Worm (Caenorhabditis elegans) whole organism, mixed stage, embryonic: ENCODE results near the gene pafo-1.
A peak's percentile ranks its signal among the peaks of the same experiment; 100 is the strongest.

Source experiments
- bed-3 ChIP-seq: fragments of 200-800 bp; sonication (Bioruptor generic); optimal IDR thresholded peaks from 3 replicates; lab custom pipeline; 2018; ENCODE audit warnings: mild to moderate bottlenecking, missing genetic modification characterization, moderate library complexity, missing compliant biosample characterization
- blmp-1 ChIP-seq: fragments of 150-350 bp; optimal IDR thresholded peaks from 2 replicates; lab custom pipeline; 2014; ENCODE audit warnings: missing biosample characterization, missing genetic modification characterization
- ceh-39 ChIP-seq: fragments of 150-350 bp; optimal IDR thresholded peaks from 2 replicates; lab custom pipeline; 2014; ENCODE audit warnings: missing biosample characterization, missing genetic modification characterization
- ceh-43 ChIP-seq: fragments of 200-800 bp; sonication (Bioruptor generic); optimal IDR thresholded peaks from 2 replicates; lab custom pipeline; 2018; ENCODE audit warnings: mild to moderate bottlenecking, missing genetic modification characterization, moderate library complexity, missing compliant biosample characterization
- ceh-83 ChIP-seq: fragments of 200-800 bp; sonication (Bioruptor generic); optimal IDR thresholded peaks from 2 replicates; lab custom pipeline; 2018; ENCODE audit warnings: mild to moderate bottlenecking, missing genetic modification characterization, missing compliant biosample characterization
- ces-1 ChIP-seq: fragments of 150-350 bp; optimal IDR thresholded peaks from 2 replicates; lab custom pipeline; 2014; ENCODE audit warnings: missing biosample characterization, missing genetic modification reagents, missing genetic modification characterization
- cnd-1 ChIP-seq: fragments of 200-800 bp; sonication (Bioruptor generic); optimal IDR thresholded peaks from 2 replicates; lab custom pipeline; 2018; ENCODE audit warnings: mild to moderate bottlenecking, missing genetic modification characterization, missing compliant biosample characterization
- drap-1 ChIP-seq: fragments of 200-800 bp; sonication (Bioruptor generic); optimal IDR thresholded peaks from 3 replicates; lab custom pipeline; 2018; ENCODE audit warnings: mild to moderate bottlenecking, missing genetic modification characterization, missing compliant biosample characterization
- elt-1 ChIP-seq: sonication (generic microtip); optimal IDR thresholded peaks from 2 replicates; lab custom pipeline; 2017; ENCODE audit warnings: missing genetic modification characterization, mild to moderate bottlenecking, missing compliant biosample characterization, antibody characterized with exemption, moderate library complexity, borderline replicate concordance; ENCODE audit not compliant: insufficient read depth
- elt-3 ChIP-seq: fragments of 150-350 bp; optimal IDR thresholded peaks from 2 replicates; lab custom pipeline; 2014; ENCODE audit warnings: missing biosample characterization, missing genetic modification characterization
- hlh-1 ChIP-seq: fragments of 150-350 bp; optimal IDR thresholded peaks from 2 replicates; lab custom pipeline; 2014; ENCODE audit warnings: missing biosample characterization, missing genetic modification reagents, missing genetic modification characterization
- lin-13 ChIP-seq: fragments of 150-350 bp; optimal IDR thresholded peaks from 2 replicates; lab custom pipeline; 2014; ENCODE audit warnings: missing biosample characterization, missing genetic modification characterization
- lin-32 ChIP-seq: fragments of 200-800 bp; sonication (Bioruptor generic); optimal IDR thresholded peaks from 2 replicates; lab custom pipeline; 2018; ENCODE audit warnings: mild to moderate bottlenecking, missing genetic modification characterization, missing compliant biosample characterization
- lsy-2 ChIP-seq: fragments of 150-350 bp; optimal IDR thresholded peaks from 2 replicates; lab custom pipeline; 2014; ENCODE audit warnings: missing biosample characterization, missing genetic modification characterization
- mab-5 ChIP-seq: fragments of 150-350 bp; optimal IDR thresholded peaks from 2 replicates; lab custom pipeline; 2014; ENCODE audit warnings: missing biosample characterization, missing genetic modification characterization
- nhr-12 ChIP-seq: fragments of 150-350 bp; optimal IDR thresholded peaks from 2 replicates; lab custom pipeline; 2014; ENCODE audit warnings: missing biosample characterization, missing genetic modification characterization
- nhr-2 ChIP-seq: fragments of 150-350 bp; optimal IDR thresholded peaks from 2 replicates; lab custom pipeline; 2014; ENCODE audit warnings: missing biosample characterization, missing genetic modification characterization
- nhr-237 ChIP-seq: fragments of 150-350 bp; optimal IDR thresholded peaks from 2 replicates; lab custom pipeline; 2014; ENCODE audit warnings: missing biosample characterization, missing genetic modification characterization
- nhr-28 ChIP-seq: fragments of 150-350 bp; optimal IDR thresholded peaks from 2 replicates; lab custom pipeline; 2014; ENCODE audit warnings: missing biosample characterization, missing genetic modification characterization
- pha-4 ChIP-seq: fragments of 150-350 bp; optimal IDR thresholded peaks from 2 replicates; lab custom pipeline; 2018; ENCODE audit warnings: missing biosample characterization, missing genetic modification reagents, missing genetic modification characterization
- sem-2 ChIP-seq: fragments of 200-800 bp; sonication (Bioruptor generic); optimal IDR thresholded peaks from 2 replicates; lab custom pipeline; 2018; ENCODE audit warnings: mild to moderate bottlenecking, missing genetic modification characterization, missing compliant biosample characterization
- snpc-4 ChIP-seq: fragments of 150-350 bp; optimal IDR thresholded peaks from 2 replicates; lab custom pipeline; 2014; ENCODE audit warnings: missing biosample characterization, missing genetic modification characterization
- sptf-1 ChIP-seq: sonication (generic microtip); optimal IDR thresholded peaks from 2 replicates; lab custom pipeline; 2017; ENCODE audit warnings: mild to moderate bottlenecking, missing genetic modification characterization, moderate library complexity, missing compliant biosample characterization
- tbx-8 ChIP-seq: fragments of 200-800 bp; sonication (Bioruptor generic); optimal IDR thresholded peaks from 2 replicates; lab custom pipeline; 2018; ENCODE audit warnings: mild to moderate bottlenecking, missing genetic modification characterization, moderate library complexity, missing compliant biosample characterization
- unc-120 ChIP-seq: sonication (generic microtip); optimal IDR thresholded peaks from 2 replicates; lab custom pipeline; 2017; ENCODE audit warnings: missing genetic modification characterization, missing compliant biosample characterization; ENCODE audit not compliant: poor library complexity, severe bottlenecking
- unc-62 ChIP-seq: fragments of 150-350 bp; optimal IDR thresholded peaks from 2 replicates; lab custom pipeline; 2014; ENCODE audit warnings: missing biosample characterization, missing genetic modification reagents, missing genetic modification characterization
- zip-8 ChIP-seq: fragments of 150-350 bp; optimal IDR thresholded peaks from 2 replicates; lab custom pipeline; 2014; ENCODE audit warnings: missing biosample characterization, missing genetic modification characterization
- ztf-11 ChIP-seq: fragments of 150-350 bp; optimal IDR thresholded peaks from 2 replicates; lab custom pipeline; 2014; ENCODE audit warnings: missing biosample characterization, missing genetic modification characterization

The pafo-1 gene

DNA sequence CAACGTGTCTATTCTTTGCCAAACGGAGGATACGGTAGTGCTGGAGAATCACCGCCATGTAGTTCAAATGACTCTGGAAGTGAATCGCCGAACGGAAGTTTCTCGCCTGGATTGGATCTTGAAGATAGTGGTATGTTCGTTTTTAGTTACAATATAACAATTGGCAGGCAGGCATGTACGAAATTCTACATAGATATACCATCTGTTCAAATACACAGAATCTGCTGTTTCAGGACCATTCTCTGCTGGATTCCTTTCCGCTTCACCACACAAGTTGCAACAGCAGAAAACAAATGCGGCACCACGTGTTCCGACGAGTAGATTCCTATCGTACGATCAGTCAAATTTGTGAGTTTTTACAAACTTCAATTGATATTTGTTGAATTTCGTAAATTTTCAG is 18.0 kb downstream of the pafo-1 start:
- TF ChIP-seq mab-5 (tag; lab: Kevin White, UChicago) (no peak), ceh-39 (tag; lab: Kevin White, UChicago) (no peak), ceh-83 (no peak), ces-1 (GFP tag; lab: Kevin White, UChicago) (no peak), zip-8 (tag; lab: Kevin White, UChicago) (no peak), unc-120 (tag; lab: Kevin White, UChicago) (no peak), unc-62 (GFP tag; lab: Kevin White, UChicago) (no peak)

DNA sequence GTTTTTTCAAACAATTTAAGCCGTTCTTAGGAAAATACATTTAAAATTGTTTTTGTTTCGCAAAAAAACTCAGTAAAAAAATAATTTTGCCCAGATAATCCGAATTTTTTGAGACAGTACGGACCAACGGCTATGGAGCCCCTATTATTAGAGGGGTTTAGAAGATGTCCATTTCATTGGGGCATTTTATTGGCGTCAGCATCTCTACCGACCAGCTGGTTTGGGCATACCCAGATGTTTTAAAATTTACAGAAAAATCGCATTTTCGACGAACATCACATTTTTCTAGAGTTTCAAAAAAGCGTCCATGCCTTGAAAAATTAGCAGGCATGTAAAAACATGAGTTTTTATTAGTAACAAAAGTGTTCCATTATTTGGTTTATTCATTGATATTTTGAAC is 19.8 kb downstream of the pafo-1 start:
- TF ChIP-seq blmp-1, result no peak
- no peak for TF ChIP-seq sptf-1
- TF ChIP-seq nhr-12 (tag; lab: Kevin White, UChicago), result no peak
- peak; percentile 31 for TF ChIP-seq unc-120 (tag; lab: Kevin White, UChicago)

- TF ChIP-seq nhr-237 (tag; lab: Kevin White, UChicago), result no peak
- no peak for TF ChIP-seq nhr-12 (tag; lab: Kevin White, UChicago)
- TF ChIP-seq zip-8 (tag; lab: Kevin White, UChicago), result no peak
- no peak for TF ChIP-seq nhr-28 (tag; lab: Kevin White, UChicago)
- TF ChIP-seq ztf-11, result no peak
- no peak for TF ChIP-seq lsy-2 (tag; lab: Kevin White, UChicago)
These were observed 22.1 kb downstream of the pafo-1 start, which contains the start of gene F38B7.2 for ce11 chrV:11543564-11543963. F38B7.2 (plus strand) TSS chrV:11543963.

DNA sequence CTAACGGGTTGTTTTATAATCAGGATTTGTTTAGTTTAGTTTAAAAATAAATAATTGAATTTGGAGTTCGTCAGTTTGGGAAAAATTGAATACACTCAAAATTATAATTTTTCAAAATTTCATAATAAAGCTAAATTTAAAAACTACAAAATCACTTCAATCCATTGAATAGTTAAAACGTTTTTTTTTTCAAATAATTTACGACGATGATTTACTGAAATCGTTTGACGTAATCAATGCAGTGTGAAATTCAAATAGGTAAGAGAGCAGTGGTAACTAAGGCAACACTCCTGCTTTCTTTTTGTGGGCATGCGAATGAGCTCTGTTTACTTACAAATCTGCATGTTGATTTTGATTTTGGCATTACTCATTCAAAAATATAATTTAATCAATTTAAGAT is 23.7 kb downstream of the pafo-1 start, which contains the start of gene F38B7.10:
F38B7.10 (plus strand) TSS at position 301 of the 400 bp plus-strand sequence.
- TF ChIP-seq blmp-1 (no peak), nhr-2 (tag; lab: Kevin White, UChicago) (no peak), unc-62 (GFP tag; lab: Kevin White, UChicago) (no peak), tbx-8 (GFP tag; lab: Kevin White, UChicago) (no peak), elt-3 (tag; lab: Kevin White, UChicago) (no peak), snpc-4 (tag; lab: Kevin White, UChicago) (no peak), nhr-237 (tag; lab: Kevin White, UChicago) (no peak), zip-8 (tag; lab: Kevin White, UChicago) (no peak), hlh-1 (tag; lab: Kevin White, UChicago) (no peak), nhr-12 (tag; lab: Kevin White, UChicago) (no peak), unc-120 (tag; lab: Kevin White, UChicago) (no peak), elt-1 (tag; lab: Kevin White, UChicago) (no peak), drap-1 (GFP tag; lab: Kevin White, UChicago) (no peak), ceh-39 (tag; lab: Kevin White, UChicago) (no peak), cnd-1 (tag; lab: Kevin White, UChicago) (no peak)
- TF ChIP-seq, all 35 proteins: peak for 0

DNA sequence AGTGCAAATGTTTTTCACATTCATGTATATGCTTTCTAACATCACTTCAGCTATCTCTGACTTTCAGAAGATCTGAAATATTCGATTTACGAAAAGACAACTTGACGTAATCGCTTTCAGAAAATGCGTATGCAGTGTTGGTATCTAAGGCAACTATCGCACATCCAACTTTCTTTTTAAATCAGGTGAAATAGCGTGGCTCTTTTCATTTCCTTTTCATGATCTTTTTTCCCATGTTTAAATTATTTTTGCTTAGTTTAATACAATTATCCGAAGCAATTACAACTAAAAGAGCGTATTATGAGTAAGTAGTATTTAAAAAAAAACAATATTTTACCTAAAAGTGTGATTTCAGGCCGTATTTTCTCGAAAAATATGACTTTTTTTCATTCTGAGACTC is 25.3 kb downstream of the pafo-1 start, which contains the start of gene F38B7.11:
F38B7.11 (plus strand) TSS at position 301 of the 400 bp plus-strand sequence.
- TF ChIP-seq ces-1 (GFP tag; lab: Kevin White, UChicago) (no peak), elt-1 (tag; lab: Kevin White, UChicago) (no peak), blmp-1 (no peak), unc-120 (tag; lab: Kevin White, UChicago) (no peak), ceh-43 (GFP tag; lab: Kevin White, UChicago) (no peak), unc-62 (GFP tag; lab: Kevin White, UChicago) (no peak), ztf-11 (no peak), nhr-237 (tag; lab: Kevin White, UChicago) (no peak), bed-3 (GFP tag; lab: Kevin White, UChicago) (no peak), sptf-1 (no peak)

DNA sequence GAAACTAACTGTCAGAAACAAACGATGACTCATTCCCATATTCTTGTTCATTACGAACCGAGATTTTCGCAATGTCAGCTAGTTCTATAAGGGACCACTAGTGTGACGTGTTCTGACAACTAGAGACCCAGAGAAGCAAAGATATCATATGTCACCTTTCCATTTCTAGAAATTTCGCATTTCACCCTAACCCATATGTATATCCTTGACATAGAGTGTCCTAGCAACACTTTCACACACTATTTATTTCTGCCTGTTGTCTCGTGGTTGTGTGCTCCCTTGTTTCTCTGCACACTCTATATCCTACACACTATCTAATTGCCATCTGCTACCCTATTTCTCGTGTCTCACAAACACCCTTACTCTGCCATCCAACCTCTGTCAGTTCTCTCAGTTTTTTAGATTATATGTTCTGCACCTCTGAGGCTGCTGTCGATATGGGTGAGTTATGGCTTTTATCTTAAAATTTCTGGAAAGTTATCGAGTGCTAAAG is 27.5 kb downstream of the pafo-1 start, which contains the start of the genes F38B7.17 and F38B7.3:
F38B7.17 (minus strand) TSS at position 51 of the 493 bp plus-strand sequence.
F38B7.3 (plus strand) TSS at position 194 of the 493 bp plus-strand sequence.
- TF ChIP-seq lsy-2 (tag; lab: Kevin White, UChicago), result peak; percentile 13
- TF ChIP-seq lin-32, result peak; percentile 11
- no peak for TF ChIP-seq blmp-1
- peak; percentile 30 for TF ChIP-seq unc-120 (tag; lab: Kevin White, UChicago)
- peak; percentile 50 for TF ChIP-seq pha-4 (tag; lab: Kevin White, UChicago)
- TF ChIP-seq tbx-8 (GFP tag; lab: Kevin White, UChicago), result no peak
- TF ChIP-seq sem-2 (GFP tag; lab: Kevin White, UChicago), result no peak
- TF ChIP-seq zip-8 (tag; lab: Kevin White, UChicago), result no peak
- TF ChIP-seq lin-13 (tag; lab: Kevin White, UChicago), result no peak
- peak; percentile 49 for TF ChIP-seq hlh-1 (tag; lab: Kevin White, UChicago)
- peak; percentile 30 for TF ChIP-seq ces-1 (GFP tag; lab: Kevin White, UChicago)
- peak; percentile 40 for TF ChIP-seq unc-62 (GFP tag; lab: Kevin White, UChicago)
- TF ChIP-seq elt-1 (tag; lab: Kevin White, UChicago), result no peak
- TF ChIP-seq cnd-1 (tag; lab: Kevin White, UChicago), result peak; percentile 84
